Worm (Caenorhabditis elegans) whole organism, L4/young adult: Measurements from ENCODE around the gene C29E4.10.
A peak's percentile ranks its signal among the peaks of the same experiment; 100 is the strongest.
"Not testable (repeated sequence)": the region's sequence is repeated elsewhere in the genome, so short reads cannot be mapped to it uniquely, and the experiment has no call there.

ENCODE experiments used
- W03F9.2 ChIP-seq: fragments of 150-350 bp; optimal IDR thresholded peaks from 2 replicates; lab custom pipeline; 2014; ENCODE audit warnings: missing biosample characterization, missing genetic modification characterization
- dao-5 ChIP-seq: sonication (generic microtip); optimal IDR thresholded peaks from 2 replicates; lab custom pipeline; 2016; ENCODE audit warnings: missing genotype, missing genetic modification characterization, moderate library complexity, missing compliant biosample characterization
- him-1 ChIP-seq: sonication (generic microtip); optimal IDR thresholded peaks from 2 replicates; lab custom pipeline; 2016; ENCODE audit warnings: missing genotype, missing genetic modification reagents, missing genetic modification characterization, missing compliant biosample characterization

The C29E4.10 gene

ce11 chrIII:7950447-7950846, 12.8 kb downstream of the C29E4.10 start:
- no peak for TF ChIP-seq him-1
- TF ChIP-seq W03F9.2: no peak
- no peak for TF ChIP-seq dao-5

ce11 chrIII:7952077-7952765, 14.6 kb downstream of the C29E4.10 start, which contains the start of gene C29E4.15:
Gene C29E4.15, plus strand, starts transcription at chrIII:7952623.
- no peak for TF ChIP-seq him-1
- TF ChIP-seq W03F9.2: no peak
- TF ChIP-seq dao-5: no peak

ce11 chrIII:7953208-7953607, 15.6 kb downstream of the C29E4.10 start, which contains the start of gene let-754:
Gene let-754, minus strand, starts transcription at chrIII:7953308.
- TF ChIP-seq W03F9.2 (no peak), dao-5 (no peak), him-1 (no peak)

ce11 chrIII:7956965-7957364, 19.3 kb downstream of the C29E4.10 start, which contains the start of gene C29E4.9:
Gene C29E4.9, minus strand, starts transcription at chrIII:7957065.
- TF ChIP-seq dao-5: no peak
- TF ChIP-seq him-1: no peak
- TF ChIP-seq W03F9.2: no peak

- TF ChIP-seq W03F9.2: no peak
These were observed 20.4 kb downstream of the C29E4.10 start, which contains the start of gene C29E4.11 for ce11 chrIII:7958085-7958484. Gene C29E4.11, minus strand, starts transcription at chrIII:7958114.

- not testable (repeated sequence) for TF ChIP-seq dao-5, him-1, W03F9.2
These were observed 21.4 kb downstream of the C29E4.10 start, which contains the start of gene F54H12.10 for ce11 chrIII:7958922-7959609. Gene F54H12.10, minus strand, starts transcription at chrIII:7958972.

- not testable (repeated sequence) for TF ChIP-seq dao-5, him-1, W03F9.2
These were observed 25.0 kb downstream of the C29E4.10 start, which contains the start of gene F54H12.4 for ce11 chrIII:7962641-7963040. Gene F54H12.4, minus strand, starts transcription at chrIII:7962741.

- not testable (repeated sequence) for TF ChIP-seq W03F9.2, dao-5, him-1
These were observed 26.6 kb downstream of the C29E4.10 start, which contains the start of gene F54H12.2 for ce11 chrIII:7964281-7964680. Gene F54H12.2, plus strand, starts transcription at chrIII:7964581.

- TF ChIP-seq him-1: no peak
- no peak for TF ChIP-seq dao-5
- TF ChIP-seq W03F9.2: no peak
These were observed 31.5 kb downstream of the C29E4.10 start, which contains the start of the genes F54H12.8 and F54H12.7 for ce11 chrIII:7969121-7969520. Gene F54H12.8, minus strand, starts transcription at chrIII:7969221. Gene F54H12.7, plus strand, starts transcription at chrIII:7969349.

ce11 chrIII:7972061-7972460, 34.4 kb downstream of the C29E4.10 start, which contains the start of gene F54H12.5:
Gene F54H12.5, minus strand, starts transcription at chrIII:7972161.
- TF ChIP-seq W03F9.2: no peak
- no peak for TF ChIP-seq him-1
- TF ChIP-seq dao-5: no peak

- no peak for TF ChIP-seq W03F9.2
- TF ChIP-seq dao-5: no peak
- no peak for TF ChIP-seq him-1
These were observed 35.0 kb downstream of the C29E4.10 start for ce11 chrIII:7972687-7973086.

- TF ChIP-seq W03F9.2: peak; percentile 90
- TF ChIP-seq him-1: peak; percentile 67
- TF ChIP-seq dao-5: no peak
These were observed 35.6 kb downstream of the C29E4.10 start, which contains the start of the genes eef-1B.1 and aco-2 for ce11 chrIII:7973201-7973767. Gene eef-1B.1, minus strand, starts transcription at chrIII:7973386. Gene aco-2, plus strand, starts transcription at chrIII:7973717.

ce11 chrIII:7973968-7974607, 36.4 kb downstream of the C29E4.10 start:
- no peak for TF ChIP-seq dao-5

ce11 chrIII:7977224-7977623, 39.6 kb downstream of the C29E4.10 start:
- TF ChIP-seq W03F9.2 (no peak), him-1 (no peak), dao-5 (no peak)

ce11 chrIII:7977777-7978176, 40.1 kb downstream of the C29E4.10 start, which contains the start of gene C06G4.4:
Gene C06G4.4, minus strand, starts transcription at chrIII:7977812.
- TF ChIP-seq him-1 (no peak), W03F9.2 (peak; percentile 16)
